Worm (Caenorhabditis elegans): Measurements from ENCODE around the gene fbxb-82.

fbxb-82 gene

DNA sequence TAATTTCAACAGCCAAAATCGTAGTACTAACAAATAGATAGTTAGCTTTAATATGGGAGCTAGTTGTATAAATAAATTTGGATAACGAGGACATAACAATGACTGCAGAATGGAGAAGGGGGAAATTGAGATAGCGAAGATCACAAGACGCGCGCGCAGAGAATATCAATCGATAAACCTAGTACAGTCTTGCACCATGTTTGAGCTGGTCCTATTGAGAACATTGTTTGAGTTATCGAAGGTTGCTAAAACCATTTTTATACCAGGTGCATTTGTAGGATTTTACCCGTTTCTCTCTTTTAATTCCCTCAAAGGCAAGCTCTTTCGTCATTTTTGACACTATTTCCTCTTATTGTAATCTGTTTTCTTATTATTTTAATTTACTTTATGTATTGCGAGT, 28.6 kb upstream of the fbxb-82 start, which contains the start of the genes F40G9.9 and F40G9.12:
Gene F40G9.9, minus strand, starts transcription at position 101 of the 400 bp plus-strand sequence.
Gene F40G9.12, plus strand, starts transcription at position 231 of the 400 bp plus-strand sequence.
- TF ChIP-seq W03F9.2 (tag; optimal IDR thresholded peaks at IDR 0.05) = no peak

DNA sequence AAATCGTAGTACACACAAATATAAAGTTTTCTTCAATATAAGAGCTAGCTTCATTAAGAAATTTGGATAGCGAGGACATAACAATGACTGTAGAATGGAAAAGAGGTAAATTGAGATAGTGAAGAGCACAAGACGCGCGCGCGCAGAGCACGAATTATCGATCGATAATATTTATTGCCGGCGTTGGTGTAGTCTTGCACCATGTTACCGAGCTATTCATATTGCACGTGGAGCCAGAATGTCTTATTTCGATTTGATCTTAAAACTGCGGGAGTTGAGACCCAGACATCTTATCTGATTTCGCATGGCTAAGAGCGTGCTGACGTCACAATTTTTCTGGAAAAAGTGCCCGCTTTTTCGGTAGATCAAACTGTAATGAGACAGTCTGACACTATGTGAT, 26.5 kb upstream of the fbxb-82 start, which contains the start of gene F40G9.18:
Gene F40G9.18, minus strand, starts transcription at position 101 of the 400 bp plus-strand sequence.
- TF ChIP-seq dao-5 (tag; optimal IDR thresholded peaks at IDR 0.05) = no peak
- no peak for TF ChIP-seq W03F9.2 (tag; optimal IDR thresholded peaks at IDR 0.05)
- no peak for TF ChIP-seq him-1 (tag; optimal IDR thresholded peaks at IDR 0.05)

- TF ChIP-seq W03F9.2 (tag; optimal IDR thresholded peaks at IDR 0.05) (no peak), him-1 (tag; optimal IDR thresholded peaks at IDR 0.05) (no peak), dao-5 (tag; optimal IDR thresholded peaks at IDR 0.05) (no peak)
Observed at ce11 chrIII:165390-165789, 22.4 kb upstream of the fbxb-82 start, which contains the start of gene F40G9.7. Gene F40G9.7 (plus strand): TSS chrIII:165690.

ce11 chrIII:164775-165174, 21.8 kb upstream of the fbxb-82 start, which contains the start of gene F40G9.8:
Gene F40G9.8 (minus strand): TSS chrIII:164875.
- TF ChIP-seq W03F9.2 (tag; optimal IDR thresholded peaks at IDR 0.05) (no peak), him-1 (tag; optimal IDR thresholded peaks at IDR 0.05) (no peak), dao-5 (tag; optimal IDR thresholded peaks at IDR 0.05) (no peak)

- TF ChIP-seq dao-5 (tag; optimal IDR thresholded peaks at IDR 0.05) (no peak), him-1 (tag; optimal IDR thresholded peaks at IDR 0.05) (no peak), W03F9.2 (tag; optimal IDR thresholded peaks at IDR 0.05) (no peak)
Observed at ce11 chrIII:159665-160064, 16.6 kb upstream of the fbxb-82 start.

- TF ChIP-seq dao-5 (tag; optimal IDR thresholded peaks at IDR 0.05) (no peak), W03F9.2 (tag; optimal IDR thresholded peaks at IDR 0.05) (no peak), him-1 (tag; optimal IDR thresholded peaks at IDR 0.05) (no peak)
Observed at ce11 chrIII:159149-159548, 16.1 kb upstream of the fbxb-82 start.

DNA sequence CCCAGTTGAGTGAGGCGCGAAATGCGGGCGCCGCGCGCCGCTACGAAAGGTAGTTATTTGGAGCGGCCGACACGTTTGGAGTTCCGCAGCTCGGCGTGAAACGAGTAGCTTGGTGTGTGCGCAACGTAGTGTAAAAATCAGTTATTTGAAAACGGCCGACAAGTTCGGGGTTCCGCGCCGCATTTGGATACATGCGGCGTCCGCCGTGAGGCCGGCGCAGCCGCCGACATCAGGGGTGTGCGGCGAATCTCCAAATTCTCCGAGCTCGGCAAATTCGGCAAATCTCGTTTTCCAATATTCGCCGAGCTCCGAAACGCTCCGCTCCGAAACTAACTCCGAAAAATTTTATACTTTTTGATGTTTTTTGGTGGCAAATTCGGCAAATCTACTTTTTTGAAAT, 15.0 kb upstream of the fbxb-82 start:
- no peak for TF ChIP-seq dao-5 (tag; optimal IDR thresholded peaks at IDR 0.05)
- no peak for TF ChIP-seq W03F9.2 (tag; optimal IDR thresholded peaks at IDR 0.05)
- TF ChIP-seq him-1 (tag; optimal IDR thresholded peaks at IDR 0.05) = no peak

- TF ChIP-seq W03F9.2 (tag; optimal IDR thresholded peaks at IDR 0.05) = no peak
- no peak for TF ChIP-seq him-1 (tag; optimal IDR thresholded peaks at IDR 0.05)
- no peak for TF ChIP-seq dao-5 (tag; optimal IDR thresholded peaks at IDR 0.05)
Observed at ce11 chrIII:156645-157044, 13.6 kb upstream of the fbxb-82 start, which contains the start of the genes zig-13 and ver-1. Gene zig-13 (minus strand): TSS chrIII:156745. Gene ver-1 (plus strand): TSS chrIII:156824.

DNA sequence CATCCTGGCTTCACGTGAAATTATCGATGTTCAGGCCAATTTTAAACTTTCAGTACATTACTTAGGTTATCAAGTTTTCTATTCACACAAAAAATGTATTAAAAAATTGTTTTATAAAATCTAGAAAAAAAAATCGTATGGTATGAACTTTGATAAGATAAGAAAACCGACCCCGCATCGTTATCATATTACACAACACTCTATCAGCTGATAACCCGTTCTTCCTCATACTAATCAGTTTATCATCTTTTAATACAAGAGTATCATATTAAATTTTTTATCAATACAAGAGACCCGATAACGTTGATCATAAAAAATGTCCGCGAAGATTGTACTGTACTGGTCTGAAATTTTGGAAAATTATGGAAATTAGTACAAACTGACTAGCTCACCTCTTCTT, 11.1 kb upstream of the fbxb-82 start:
- TF ChIP-seq him-1 (tag; optimal IDR thresholded peaks at IDR 0.05) (no peak), dao-5 (tag; optimal IDR thresholded peaks at IDR 0.05) (no peak), W03F9.2 (tag; optimal IDR thresholded peaks at IDR 0.05) (no peak)

DNA sequence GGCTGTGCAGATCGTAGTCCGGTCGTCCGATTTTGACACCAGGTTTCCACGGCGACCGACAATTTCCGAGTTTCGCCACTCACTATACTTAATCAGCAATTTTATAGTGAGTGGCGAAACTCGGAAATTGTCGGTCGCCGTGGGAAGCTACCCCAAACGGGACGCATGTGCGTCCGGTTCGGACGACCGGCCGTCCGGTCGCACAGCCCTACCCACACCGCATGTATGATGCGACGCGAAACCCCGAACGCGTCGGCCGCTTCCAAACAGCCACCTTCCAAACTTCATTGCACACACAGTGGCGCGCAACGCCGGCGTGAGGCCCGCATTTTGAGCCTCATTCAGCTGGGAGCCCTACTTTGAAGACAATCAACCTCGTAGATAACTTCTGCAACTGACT, 8.1 kb upstream of the fbxb-82 start:
- no peak for TF ChIP-seq dao-5 (tag; optimal IDR thresholded peaks at IDR 0.05)
- no peak for TF ChIP-seq W03F9.2 (tag; optimal IDR thresholded peaks at IDR 0.05)
- TF ChIP-seq him-1 (tag; optimal IDR thresholded peaks at IDR 0.05) = no peak

DNA sequence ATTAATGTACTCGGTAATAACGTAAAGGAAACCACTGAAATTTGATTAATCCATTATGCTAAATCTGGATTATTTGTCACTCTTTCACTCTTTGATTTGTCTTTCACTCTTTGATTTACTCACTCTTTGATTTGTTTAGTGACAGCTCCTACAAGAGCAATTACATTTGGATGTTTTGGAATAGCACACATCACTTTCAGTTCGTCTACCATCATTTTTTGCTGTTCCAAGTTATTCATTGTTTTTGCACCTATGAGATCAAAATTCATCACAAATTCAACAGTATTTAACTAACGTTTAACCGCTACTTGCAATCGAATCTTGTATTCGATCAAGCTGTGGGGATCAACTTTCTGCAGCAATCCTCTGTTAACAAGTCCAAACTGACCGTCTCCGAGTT, 6.1 kb upstream of the fbxb-82 start:
- no peak for TF ChIP-seq him-1 (tag; optimal IDR thresholded peaks at IDR 0.05)
- no peak for TF ChIP-seq dao-5 (tag; optimal IDR thresholded peaks at IDR 0.05)
- no peak for TF ChIP-seq W03F9.2 (tag; optimal IDR thresholded peaks at IDR 0.05)

ce11 chrIII:147570-148076, 4.6 kb upstream of the fbxb-82 start, which contains the start of gene sqst-5:
Gene sqst-5 (minus strand): TSS chrIII:147620.
- TF ChIP-seq W03F9.2 (tag; optimal IDR thresholded peaks at IDR 0.05) (no peak), him-1 (tag; optimal IDR thresholded peaks at IDR 0.05) (no peak), dao-5 (tag; optimal IDR thresholded peaks at IDR 0.05) (no peak)

ce11 chrIII:146369-146768, 3.3 kb upstream of the fbxb-82 start, which contains the start of gene fbxb-84:
Gene fbxb-84 (minus strand): TSS chrIII:146469.
- TF ChIP-seq W03F9.2 (tag; optimal IDR thresholded peaks at IDR 0.05) (no peak), dao-5 (tag; optimal IDR thresholded peaks at IDR 0.05) (no peak), him-1 (tag; optimal IDR thresholded peaks at IDR 0.05) (no peak)

DNA sequence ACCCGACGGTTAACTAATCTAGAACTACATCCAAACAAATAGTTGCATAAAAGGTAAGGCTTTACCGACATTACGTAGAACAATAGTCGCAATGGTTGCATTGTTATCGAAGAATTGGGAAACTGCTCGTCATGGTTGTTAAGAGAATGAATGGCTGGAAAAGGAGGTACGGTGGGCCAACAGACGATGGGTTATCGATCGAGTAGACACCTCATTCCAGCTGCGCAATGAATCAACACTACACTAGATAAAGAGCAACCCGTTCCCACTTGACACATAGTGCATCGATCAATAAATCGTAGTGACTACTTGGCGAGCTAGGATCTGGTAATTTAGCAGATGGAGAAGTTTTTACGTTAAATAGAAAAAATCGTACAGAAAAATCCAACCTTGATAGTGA, 2.1 kb upstream of the fbxb-82 start, which contains the start of the genes T17A3.12 and fbxb-83:
Gene T17A3.12, minus strand, starts transcription at position 101 of the 400 bp plus-strand sequence.
Gene fbxb-83, minus strand, starts transcription at position 134 of the 400 bp plus-strand sequence.
- TF ChIP-seq him-1 (tag; optimal IDR thresholded peaks at IDR 0.05) (no peak), dao-5 (tag; optimal IDR thresholded peaks at IDR 0.05) (no peak), W03F9.2 (tag; optimal IDR thresholded peaks at IDR 0.05) (no peak)

ce11 chrIII:140904-141303, 2.1 kb downstream of the fbxb-82 start, which contains the start of gene fbxb-81:
Gene fbxb-81 (minus strand): TSS chrIII:141217.
- no peak for TF ChIP-seq W03F9.2 (tag; optimal IDR thresholded peaks at IDR 0.05)
- no peak for TF ChIP-seq dao-5 (tag; optimal IDR thresholded peaks at IDR 0.05)
- no peak for TF ChIP-seq him-1 (tag; optimal IDR thresholded peaks at IDR 0.05)

All from whole organism, L4/young adult.